Worm (Caenorhabditis elegans) whole organism, mixed stage, embryonic: ENCODE data around the gene F26G1.3.

Experiments
- ces-1 ChIP-seq: fragments of 150-350 bp; optimal IDR thresholded peaks from 2 replicates; lab custom pipeline; 2014; ENCODE audit warnings: missing biosample characterization, missing genetic modification reagents, missing genetic modification characterization
- drap-1 ChIP-seq: fragments of 200-800 bp; sonication (Bioruptor generic); optimal IDR thresholded peaks from 3 replicates; lab custom pipeline; 2018; ENCODE audit warnings: mild to moderate bottlenecking, missing genetic modification characterization, missing compliant biosample characterization
- flh-1 ChIP-seq: fragments of 200-800 bp; sonication (Bioruptor generic); optimal IDR thresholded peaks from 2 replicates; lab custom pipeline; 2018; ENCODE audit warnings: mild to moderate bottlenecking, missing genetic modification characterization, moderate library complexity, missing compliant biosample characterization
- lin-32 ChIP-seq: fragments of 200-800 bp; sonication (Bioruptor generic); optimal IDR thresholded peaks from 2 replicates; lab custom pipeline; 2018; ENCODE audit warnings: mild to moderate bottlenecking, missing genetic modification characterization, missing compliant biosample characterization
- lsy-2 ChIP-seq: fragments of 150-350 bp; optimal IDR thresholded peaks from 2 replicates; lab custom pipeline; 2014; ENCODE audit warnings: missing biosample characterization, missing genetic modification characterization
- mep-1 ChIP-seq: fragments of 150-350 bp; optimal IDR thresholded peaks from 2 replicates; lab custom pipeline; 2017; ENCODE audit warnings: missing biosample characterization, missing genetic modification reagents, missing genetic modification characterization, inconsistent platforms
- nhr-12 ChIP-seq: fragments of 150-350 bp; optimal IDR thresholded peaks from 2 replicates; lab custom pipeline; 2014; ENCODE audit warnings: missing biosample characterization, missing genetic modification characterization
- nhr-2 ChIP-seq: fragments of 150-350 bp; optimal IDR thresholded peaks from 2 replicates; lab custom pipeline; 2014; ENCODE audit warnings: missing biosample characterization, missing genetic modification characterization
- nhr-28 ChIP-seq: fragments of 150-350 bp; optimal IDR thresholded peaks from 2 replicates; lab custom pipeline; 2014; ENCODE audit warnings: missing biosample characterization, missing genetic modification characterization
- pha-4 ChIP-seq: fragments of 150-350 bp; optimal IDR thresholded peaks from 2 replicates; lab custom pipeline; 2018; ENCODE audit warnings: missing biosample characterization, missing genetic modification reagents, missing genetic modification characterization
- unc-39 ChIP-seq: fragments of 150-350 bp; optimal IDR thresholded peaks from 2 replicates; lab custom pipeline; 2014; ENCODE audit warnings: missing biosample characterization, missing genetic modification characterization
- unc-62 ChIP-seq: fragments of 150-350 bp; optimal IDR thresholded peaks from 2 replicates; lab custom pipeline; 2014; ENCODE audit warnings: missing biosample characterization, missing genetic modification reagents, missing genetic modification characterization

DNA sequence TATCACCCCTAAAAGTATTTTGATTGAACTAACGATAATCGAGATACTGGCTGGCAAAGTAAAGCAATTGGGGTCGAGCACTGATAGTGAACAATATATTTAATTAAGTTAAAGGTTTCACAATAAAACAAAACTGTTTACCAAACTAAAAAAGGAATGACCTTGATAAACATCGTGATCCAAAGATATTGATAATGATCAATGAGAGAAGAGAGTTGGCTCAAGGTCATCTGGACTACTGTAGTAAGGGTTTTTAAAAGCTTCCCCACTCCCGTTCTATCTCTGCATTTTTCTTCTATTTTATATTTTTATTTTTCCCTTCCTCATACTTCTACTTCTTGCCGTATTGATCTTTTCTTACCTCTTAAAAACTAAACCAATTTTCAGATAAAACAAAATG lies 9.0 kb upstream of the F26G1.3 start, which contains the start of gene F41C3.2:
- no peak for TF ChIP-seq nhr-12 (tag; lab: Kevin White, UChicago)
- no peak for TF ChIP-seq lsy-2 (tag; lab: Kevin White, UChicago)
- TF ChIP-seq drap-1 (GFP tag; lab: Kevin White, UChicago): no peak
- TF ChIP-seq nhr-28 (tag; lab: Kevin White, UChicago): no peak
- TF ChIP-seq ces-1 (GFP tag; lab: Kevin White, UChicago): no peak
- TF ChIP-seq mep-1 (tag; lab: Kevin White, UChicago): no peak
- TF ChIP-seq unc-39: no peak
- TF ChIP-seq lin-32: no peak
- TF ChIP-seq pha-4 (tag; lab: Kevin White, UChicago): no peak
- TF ChIP-seq flh-1: no peak
- TF ChIP-seq unc-62 (GFP tag; lab: Kevin White, UChicago): no peak
- no peak for TF ChIP-seq nhr-2 (tag; lab: Kevin White, UChicago)
